Fruit fly (Drosophila melanogaster): ENCODE data around the gene Drice.

DNA sequence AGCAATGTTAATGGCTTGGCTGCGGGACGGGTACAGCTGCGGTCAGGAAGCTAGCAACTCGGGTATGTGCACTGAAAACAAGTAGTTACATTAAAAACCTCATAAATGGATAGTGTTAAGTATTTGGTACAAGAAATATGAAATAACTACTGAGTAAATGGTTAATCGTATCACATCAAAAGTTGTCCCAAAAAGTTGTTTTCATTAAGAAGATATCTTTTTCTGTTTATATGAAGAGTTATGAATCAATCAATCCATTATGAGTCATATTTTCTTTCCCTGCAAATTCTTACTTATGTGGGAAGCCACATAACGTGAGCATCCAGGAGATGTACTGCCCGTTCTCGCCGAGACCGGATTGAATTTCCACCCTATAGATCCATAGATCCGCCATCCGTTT, 39.3 kb downstream of the Drice start:
- TF ChIP-seq insv (optimal IDR thresholded peaks at IDR 0.05) (no peak), psq (optimal IDR thresholded peaks at IDR 0.05) (no peak), Sin3A (optimal IDR thresholded peaks at IDR 0.05) (no peak)
